Worm (Caenorhabditis elegans) whole organism, early embryonic: ENCODE results near the gene ZK1240.1.
A peak's percentile ranks its signal among the peaks of the same experiment; 100 is the strongest.

ENCODE experiments used
- B0310.2 ChIP-seq: sonication (generic microtip); optimal IDR thresholded peaks from 2 replicates; lab custom pipeline; 2016; ENCODE audit warnings: mild to moderate bottlenecking, missing genetic modification characterization, missing compliant biosample characterization
- F13C5.2 ChIP-seq: sonication (generic microtip); optimal IDR thresholded peaks from 2 replicates; lab custom pipeline; 2017; ENCODE audit warnings: mild to moderate bottlenecking, missing genetic modification characterization, inconsistent platforms, missing compliant biosample characterization
- aly-1 ChIP-seq: sonication (generic microtip); optimal IDR thresholded peaks from 2 replicates; lab custom pipeline; 2016; ENCODE audit warnings: missing genetic modification characterization, missing compliant biosample characterization
- ama-1 ChIP-seq: fragments of 150-350 bp; optimal IDR thresholded peaks from 2 replicates; lab custom pipeline; 2014
- ceh-13 ChIP-seq: fragments of 200-800 bp; sonication (Bioruptor generic); optimal IDR thresholded peaks from 2 replicates; lab custom pipeline; 2018; ENCODE audit warnings: mild to moderate bottlenecking, missing genetic modification characterization, missing compliant biosample characterization
- ceh-36 ChIP-seq: sonication (generic microtip); optimal IDR thresholded peaks from 2 replicates; lab custom pipeline; 2016; ENCODE audit warnings: missing genetic modification characterization, inconsistent platforms, missing compliant biosample characterization
- ets-7 ChIP-seq: sonication (generic microtip); optimal IDR thresholded peaks from 2 replicates; lab custom pipeline; 2016; ENCODE audit warnings: missing genotype, missing genetic modification characterization, missing compliant biosample characterization
- flt-1 ChIP-seq: fragments of 200-800 bp; sonication (Bioruptor generic); IDR thresholded peaks from 2 replicates; pipeline ENCODE4 v1.3.6; 2022; ENCODE audit warnings: missing genetic modification characterization, missing compliant biosample characterization
- hmbx-1 ChIP-seq: sonication (generic microtip); optimal IDR thresholded peaks from 2 replicates; lab custom pipeline; 2016; ENCODE audit warnings: mild to moderate bottlenecking, missing genetic modification characterization, missing compliant biosample characterization
- hmg-4 ChIP-seq: fragments of 200-800 bp; sonication (Bioruptor generic); optimal IDR thresholded peaks from 2 replicates; lab custom pipeline; 2018; ENCODE audit warnings: mild to moderate bottlenecking, missing genetic modification characterization, missing compliant biosample characterization
- hnd-1 ChIP-seq: sonication (generic microtip); optimal IDR thresholded peaks from 2 replicates; lab custom pipeline; 2016; ENCODE audit warnings: missing genetic modification characterization, missing compliant biosample characterization
- pes-1 ChIP-seq: fragments of 200-800 bp; sonication (Bioruptor generic); IDR thresholded peaks from 2 replicates; pipeline ENCODE4 v1.3.6; 2022; ENCODE audit warnings: missing genetic modification reagents, missing genetic modification characterization, missing compliant biosample characterization
- scrt-1 ChIP-seq: fragments of 200-800 bp; sonication (Bioruptor generic); IDR thresholded peaks from 2 replicates; pipeline ENCODE4 v1.3.6; 2022; ENCODE audit warnings: missing genetic modification characterization, missing compliant biosample characterization
- sea-1 ChIP-seq: fragments of 200-800 bp; sonication (Bioruptor generic); conservative IDR thresholded peaks from 2 replicates; pipeline ENCODE4 v1.3.6; 2022; ENCODE audit warnings: missing genetic modification characterization, missing compliant biosample characterization
- tbx-11 ChIP-seq: fragments of 200-800 bp; sonication (Bioruptor generic); IDR thresholded peaks from 2 replicates; pipeline ENCODE4 v1.3.6; 2022; ENCODE audit warnings: missing genetic modification characterization, missing compliant biosample characterization
- tbx-37 ChIP-seq: fragments of 200-800 bp; sonication (Bioruptor generic); conservative IDR thresholded peaks from 2 replicates; pipeline ENCODE4 v1.3.6; 2022; ENCODE audit warnings: missing genetic modification reagents, missing genetic modification characterization, missing compliant biosample characterization
- tra-4 ChIP-seq: sonication (generic microtip); optimal IDR thresholded peaks from 2 replicates; lab custom pipeline; 2017; ENCODE audit warnings: missing genetic modification characterization, missing compliant biosample characterization

ZK1240.1 gene

ce11 chrII:2332220-2332619 lies 3.0 kb downstream of the ZK1240.1 start, which contains the start of gene F43C11.8:
Gene F43C11.8, plus strand, starts transcription at chrII:2332520.
- TF ChIP-seq hmg-4 (GFP tag; lab: Kevin White, UChicago) (no peak), ama-1 (no peak), tbx-37 (GFP tag; lab: Robert Waterston, UW) (no peak), pes-1 (GFP tag; lab: Robert Waterston, UW) (no peak), aly-1 (no peak), ceh-13 (GFP tag; lab: Kevin White, UChicago) (no peak), flt-1 (GFP tag; lab: Robert Waterston, UW) (no peak), ets-7 (tag; lab: Kevin White, UChicago) (no peak), hmbx-1 (no peak), tbx-11 (GFP tag; lab: Robert Waterston, UW) (no peak), B0310.2 (tag; lab: Kevin White, UChicago) (no peak), F13C5.2 (no peak)

- TF ChIP-seq F13C5.2, result no peak
- TF ChIP-seq tbx-37 (GFP tag; lab: Robert Waterston, UW), result no peak
- no peak for TF ChIP-seq aly-1
- no peak for TF ChIP-seq tbx-11 (GFP tag; lab: Robert Waterston, UW)
- TF ChIP-seq hnd-1 (tag; lab: Kevin White, UChicago), result no peak
- no peak for TF ChIP-seq ceh-36
Measured at ce11 chrII:2335572-2335971, 6.4 kb downstream of the ZK1240.1 start, which contains the start of gene F43C11.7. Gene F43C11.7, plus strand, starts transcription at chrII:2335897.

ce11 chrII:2336177-2336576 lies 7.0 kb downstream of the ZK1240.1 start:
- no peak for TF ChIP-seq scrt-1
- peak; percentile 71 for TF ChIP-seq ceh-36

- TF ChIP-seq F13C5.2 (peak; percentile 15), tbx-37 (GFP tag; lab: Robert Waterston, UW) (no peak)
Measured at ce11 chrII:2340974-2341373, 11.8 kb downstream of the ZK1240.1 start.

- no peak for TF ChIP-seq sea-1 (GFP tag; lab: Robert Waterston, UW)
- no peak for TF ChIP-seq hnd-1 (tag; lab: Kevin White, UChicago)
- no peak for TF ChIP-seq ama-1
- TF ChIP-seq ceh-36, result no peak
- TF ChIP-seq B0310.2 (tag; lab: Kevin White, UChicago), result no peak
- no peak for TF ChIP-seq flt-1 (GFP tag; lab: Robert Waterston, UW)
- TF ChIP-seq scrt-1, result no peak
- TF ChIP-seq F13C5.2, result no peak
- no peak for TF ChIP-seq aly-1
- TF ChIP-seq tbx-37 (GFP tag; lab: Robert Waterston, UW), result no peak
- no peak for TF ChIP-seq hmg-4 (GFP tag; lab: Kevin White, UChicago)
- no peak for TF ChIP-seq tra-4 (tag; lab: Kevin White, UChicago)
Measured at ce11 chrII:2341515-2341914, 12.3 kb downstream of the ZK1240.1 start, which contains the start of gene enri-1. Gene enri-1, minus strand, starts transcription at chrII:2341615.

DNA sequence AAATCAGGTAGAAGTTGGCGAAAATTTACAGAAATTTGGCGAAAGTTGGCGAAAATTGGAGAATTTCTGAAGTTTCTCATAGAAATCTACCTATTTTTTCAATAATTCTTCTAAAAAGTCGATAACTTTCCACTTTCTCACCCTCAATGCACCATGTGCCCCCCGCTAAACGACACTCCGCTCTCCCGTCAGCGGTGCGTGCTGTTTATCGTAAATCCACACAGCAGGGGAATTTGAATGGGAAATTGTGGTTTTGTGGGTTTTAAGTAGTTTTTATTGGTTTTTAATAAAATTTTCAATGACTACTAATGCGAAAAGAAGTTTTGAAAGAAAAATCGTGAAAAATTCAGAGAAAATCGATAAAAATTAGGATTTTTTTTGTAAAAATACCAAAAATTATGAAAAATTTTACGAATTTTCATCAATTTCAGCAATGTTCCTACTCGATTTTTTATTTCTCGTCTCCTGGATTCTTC lies 12.8 kb downstream of the ZK1240.1 start, which contains the start of gene F43C11.6:
Gene F43C11.6, plus strand, starts transcription at position 426 of the 476 bp plus-strand sequence.
- TF ChIP-seq ets-7 (tag; lab: Kevin White, UChicago) (no peak), tra-4 (tag; lab: Kevin White, UChicago) (no peak), sea-1 (GFP tag; lab: Robert Waterston, UW) (no peak), ceh-13 (GFP tag; lab: Kevin White, UChicago) (no peak), tbx-11 (GFP tag; lab: Robert Waterston, UW) (no peak), pes-1 (GFP tag; lab: Robert Waterston, UW) (no peak), scrt-1 (no peak), tbx-37 (GFP tag; lab: Robert Waterston, UW) (no peak), hmg-4 (GFP tag; lab: Kevin White, UChicago) (no peak), flt-1 (GFP tag; lab: Robert Waterston, UW) (no peak), ama-1 (no peak), B0310.2 (tag; lab: Kevin White, UChicago) (no peak), aly-1 (no peak)

DNA sequence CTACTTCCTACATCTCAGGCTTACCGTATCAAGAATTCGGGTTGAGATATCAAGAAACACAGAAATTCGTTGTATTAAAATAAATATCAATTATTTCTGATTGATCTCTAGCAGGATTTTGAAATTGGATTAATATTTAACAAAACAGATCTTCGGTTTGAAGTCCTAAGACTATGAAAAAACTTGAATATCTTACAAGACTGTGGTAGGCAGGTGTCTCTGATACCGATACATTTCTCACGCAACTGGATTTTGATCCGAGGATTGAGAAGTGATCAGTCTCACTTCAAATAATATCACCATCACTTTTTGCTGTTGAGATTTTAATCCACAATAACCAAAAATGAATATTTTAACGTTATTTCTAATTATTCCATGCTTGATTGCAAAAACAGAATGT lies 17.5 kb downstream of the ZK1240.1 start, which contains the start of gene F43C11.4:
Gene F43C11.4, plus strand, starts transcription at position 301 of the 400 bp plus-strand sequence.
- TF ChIP-seq sea-1 (GFP tag; lab: Robert Waterston, UW) (no peak), hmbx-1 (no peak), aly-1 (no peak), scrt-1 (no peak), B0310.2 (tag; lab: Kevin White, UChicago) (no peak), flt-1 (GFP tag; lab: Robert Waterston, UW) (no peak), ama-1 (no peak), ceh-13 (GFP tag; lab: Kevin White, UChicago) (no peak), ets-7 (tag; lab: Kevin White, UChicago) (no peak), tbx-37 (GFP tag; lab: Robert Waterston, UW) (no peak), F13C5.2 (no peak), ceh-36 (no peak), hnd-1 (tag; lab: Kevin White, UChicago) (no peak), tra-4 (tag; lab: Kevin White, UChicago) (no peak)

- no peak for TF ChIP-seq tra-4 (tag; lab: Kevin White, UChicago)
- no peak for TF ChIP-seq scrt-1
- no peak for TF ChIP-seq F13C5.2
- TF ChIP-seq sea-1 (GFP tag; lab: Robert Waterston, UW), result no peak
- TF ChIP-seq hnd-1 (tag; lab: Kevin White, UChicago), result no peak
- no peak for TF ChIP-seq flt-1 (GFP tag; lab: Robert Waterston, UW)
- no peak for TF ChIP-seq aly-1
- no peak for TF ChIP-seq ceh-13 (GFP tag; lab: Kevin White, UChicago)
- no peak for TF ChIP-seq hmg-4 (GFP tag; lab: Kevin White, UChicago)
Measured at ce11 chrII:2352546-2352945, 23.4 kb downstream of the ZK1240.1 start, which contains the start of gene F43C11.10. Gene F43C11.10, minus strand, starts transcription at chrII:2352646.
